Fruit fly (Drosophila melanogaster) whole organism, larva: ENCODE measurements around the gene CG16989.

Source experiments
- noc ChIP-seq: fragments of 200-800 bp; sonication (Bioruptor generic); optimal IDR thresholded peaks from 3 replicates; lab custom pipeline; 2019; ENCODE audit warnings: missing biosample characterization, mild to moderate bottlenecking, missing genetic modification characterization, moderate library complexity

Gene CG16989

DNA sequence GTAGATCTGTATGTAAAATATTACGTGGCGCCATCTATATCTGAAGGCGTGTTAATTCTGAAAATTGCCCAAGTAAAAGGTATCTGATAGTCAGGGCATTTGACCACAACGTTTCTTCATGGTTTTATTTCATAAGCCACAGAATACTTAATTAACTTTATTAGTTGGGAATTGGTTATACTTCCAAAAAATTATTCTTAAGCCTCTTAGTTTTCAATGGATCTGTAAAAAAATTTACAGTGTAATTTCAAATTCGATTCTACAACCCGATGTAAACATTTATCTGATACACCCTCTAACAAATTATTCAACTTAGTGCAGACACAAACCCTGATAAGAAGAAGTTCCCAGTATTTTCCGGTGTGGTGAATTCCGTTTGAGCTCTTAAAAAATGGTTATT, 50.5 kb downstream of the CG16989 start:
- TF ChIP-seq noc = no peak

DNA sequence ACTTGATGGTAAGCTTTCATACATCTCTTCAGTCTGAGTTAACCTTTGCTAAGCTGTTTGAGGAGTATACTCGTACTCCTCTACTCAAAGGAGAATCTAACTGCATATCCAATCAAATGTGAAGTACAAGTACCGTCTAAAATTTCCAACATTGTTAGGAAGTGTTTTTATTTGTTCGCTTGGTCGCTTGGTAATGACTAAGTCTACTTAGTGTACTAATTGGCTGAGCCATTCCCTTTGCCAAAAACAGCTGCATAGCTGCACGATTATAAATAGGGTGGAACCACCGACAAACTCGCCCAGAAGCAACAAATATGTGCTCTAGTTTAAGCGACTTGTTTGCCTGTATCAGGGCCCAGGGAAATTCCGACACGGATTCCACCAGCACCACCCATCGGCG, 51.6 kb downstream of the CG16989 start, which contains the start of gene CG14635:
CG14635 (plus strand) TSS at position 301 of the 400 bp plus-strand sequence.
- TF ChIP-seq noc = no peak
